Worm (Caenorhabditis elegans): Measurements from ENCODE around the gene T06A10.106.
A peak's percentile ranks its signal among the peaks of the same experiment; 100 is the strongest.
"Not testable (repeated sequence)": the region's sequence is repeated elsewhere in the genome, so short reads cannot be mapped to it uniquely, and the experiment has no call there.

The T06A10.106 gene

ce11 chrIV:16866487-16866886 lies 2.3 kb downstream of the T06A10.106 start:
- 0 out of 2 replicates have a peak, but pooled peaks have one; percentile 29 for TF ChIP-seq pes-1 (GFP tag; IDR thresholded peaks at IDR 0.05)

- peak; percentile 56 for TF ChIP-seq ceh-36 (tag; optimal IDR thresholded peaks at IDR 0.05)
- TF ChIP-seq ets-7 (tag; optimal IDR thresholded peaks at IDR 0.05) = no peak
- peak; percentile 39 for TF ChIP-seq hmg-4 (GFP tag; optimal IDR thresholded peaks at IDR 0.05)
- TF ChIP-seq tra-4 (tag; optimal IDR thresholded peaks at IDR 0.05) = no peak
- TF ChIP-seq F13C5.2 (tag; optimal IDR thresholded peaks at IDR 0.05) = peak; percentile 91
- no peak for TF ChIP-seq scrt-1 (GFP tag; IDR thresholded peaks at IDR 0.05)
- peak; percentile 42 for TF ChIP-seq hnd-1 (tag; optimal IDR thresholded peaks at IDR 0.05)
- peak; percentile 29 for TF ChIP-seq ceh-13 (GFP tag; optimal IDR thresholded peaks at IDR 0.05)
- TF ChIP-seq flt-1 (GFP tag; IDR thresholded peaks at IDR 0.05) = peak; percentile 67
- TF ChIP-seq tbx-11 (GFP tag; IDR thresholded peaks at IDR 0.05) = 0 out of 2 replicates have a peak, but pooled peaks have one; percentile 65
- TF ChIP-seq tbx-37 (GFP tag; conservative IDR thresholded peaks at IDR 0.05) = 0 out of 2 replicates have a peak, but pooled peaks have one; percentile 32
- TF ChIP-seq ama-1 (optimal IDR thresholded peaks at IDR 0.05) = no peak
- TF ChIP-seq aly-1 (tag; optimal IDR thresholded peaks at IDR 0.05) = no peak
- no peak for TF ChIP-seq B0310.2 (tag; optimal IDR thresholded peaks at IDR 0.05)
- peak; percentile 67 for TF ChIP-seq pes-1 (GFP tag; IDR thresholded peaks at IDR 0.05)
- TF ChIP-seq sea-1 (GFP tag; conservative IDR thresholded peaks at IDR 0.05) = peak; percentile 61; the same call in 1 of the 2 replicates
- no peak for TF ChIP-seq hmbx-1 (tag; optimal IDR thresholded peaks at IDR 0.05)
Observed at ce11 chrIV:16865487-16865886, 3.3 kb downstream of the T06A10.106 start, which contains the start of gene gtsf-1. TSS of gene gtsf-1 (plus strand) at chrIV:16865840.

- TF ChIP-seq F13C5.2 (tag; optimal IDR thresholded peaks at IDR 0.05) (no peak), scrt-1 (GFP tag; IDR thresholded peaks at IDR 0.05) (no peak), sea-1 (GFP tag; conservative IDR thresholded peaks at IDR 0.05) (no peak), B0310.2 (tag; optimal IDR thresholded peaks at IDR 0.05) (no peak), tbx-37 (GFP tag; conservative IDR thresholded peaks at IDR 0.05) (no peak), tbx-11 (GFP tag; IDR thresholded peaks at IDR 0.05) (no peak), flt-1 (GFP tag; IDR thresholded peaks at IDR 0.05) (no peak), hmbx-1 (tag; optimal IDR thresholded peaks at IDR 0.05) (no peak), tra-4 (tag; optimal IDR thresholded peaks at IDR 0.05) (no peak), ceh-36 (tag; optimal IDR thresholded peaks at IDR 0.05) (no peak), ceh-13 (GFP tag; optimal IDR thresholded peaks at IDR 0.05) (no peak), aly-1 (tag; optimal IDR thresholded peaks at IDR 0.05) (no peak), hnd-1 (tag; optimal IDR thresholded peaks at IDR 0.05) (no peak), hmg-4 (GFP tag; optimal IDR thresholded peaks at IDR 0.05) (no peak), pes-1 (GFP tag; IDR thresholded peaks at IDR 0.05) (no peak), ama-1 (optimal IDR thresholded peaks at IDR 0.05) (no peak), ets-7 (tag; optimal IDR thresholded peaks at IDR 0.05) (no peak)
Observed at ce11 chrIV:16864876-16865275, 3.9 kb downstream of the T06A10.106 start.

ce11 chrIV:16863431-16863895 lies 5.3 kb downstream of the T06A10.106 start, which contains the start of the genes mel-46 and lsy-13:
TSS of gene mel-46 (minus strand) at chrIV:16863481.
TSS of gene lsy-13 (plus strand) at chrIV:16863870.
- TF ChIP-seq sea-1 (GFP tag; conservative IDR thresholded peaks at IDR 0.05) (0 out of 2 replicates have a peak, but pooled peaks have one; percentile 59), ets-7 (tag; optimal IDR thresholded peaks at IDR 0.05) (no peak), ceh-13 (GFP tag; optimal IDR thresholded peaks at IDR 0.05) (peak; percentile 17), flt-1 (GFP tag; IDR thresholded peaks at IDR 0.05) (0 out of 2 replicates have a peak, but pooled peaks have one; percentile 52), hmbx-1 (tag; optimal IDR thresholded peaks at IDR 0.05) (no peak), ceh-36 (tag; optimal IDR thresholded peaks at IDR 0.05) (peak; percentile 46), F13C5.2 (tag; optimal IDR thresholded peaks at IDR 0.05) (peak; percentile 62), hmg-4 (GFP tag; optimal IDR thresholded peaks at IDR 0.05) (no peak), tbx-11 (GFP tag; IDR thresholded peaks at IDR 0.05) (peak; percentile 56; the same call in 1 of the 2 replicates), tbx-37 (GFP tag; conservative IDR thresholded peaks at IDR 0.05) (peak; percentile 32; the same call in 1 of the 2 replicates), ama-1 (optimal IDR thresholded peaks at IDR 0.05) (no peak), aly-1 (tag; optimal IDR thresholded peaks at IDR 0.05) (no peak), B0310.2 (tag; optimal IDR thresholded peaks at IDR 0.05) (peak; percentile 25), hnd-1 (tag; optimal IDR thresholded peaks at IDR 0.05) (peak; percentile 39), scrt-1 (GFP tag; IDR thresholded peaks at IDR 0.05) (0 out of 2 replicates have a peak, but pooled peaks have one; percentile 29), tra-4 (tag; optimal IDR thresholded peaks at IDR 0.05) (no peak), pes-1 (GFP tag; IDR thresholded peaks at IDR 0.05) (peak; percentile 75)

- TF ChIP-seq F13C5.2 (tag; optimal IDR thresholded peaks at IDR 0.05) (no peak), ceh-36 (tag; optimal IDR thresholded peaks at IDR 0.05) (no peak), ceh-13 (GFP tag; optimal IDR thresholded peaks at IDR 0.05) (no peak), B0310.2 (tag; optimal IDR thresholded peaks at IDR 0.05) (no peak), hnd-1 (tag; optimal IDR thresholded peaks at IDR 0.05) (no peak), sea-1 (GFP tag; conservative IDR thresholded peaks at IDR 0.05) (no peak), flt-1 (GFP tag; IDR thresholded peaks at IDR 0.05) (no peak), tbx-37 (GFP tag; conservative IDR thresholded peaks at IDR 0.05) (no peak)
Observed at ce11 chrIV:16860702-16861101, 8.1 kb downstream of the T06A10.106 start.

ce11 chrIV:16854790-16855189 lies 14.0 kb downstream of the T06A10.106 start, which contains the start of gene map-2:
TSS of gene map-2 (minus strand) at chrIV:16854890.
- TF ChIP-seq ama-1 (optimal IDR thresholded peaks at IDR 0.05) (no peak), scrt-1 (GFP tag; IDR thresholded peaks at IDR 0.05) (no peak), B0310.2 (tag; optimal IDR thresholded peaks at IDR 0.05) (no peak)

ce11 chrIV:16845376-16845775 lies 23.4 kb downstream of the T06A10.106 start:
- TF ChIP-seq scrt-1 (GFP tag; IDR thresholded peaks at IDR 0.05) = 0 out of 2 replicates have a peak, but pooled peaks have one; percentile 39

- not testable (repeated sequence) for TF ChIP-seq sea-1 (GFP tag; conservative IDR thresholded peaks at IDR 0.05); flt-1 (GFP tag; IDR thresholded peaks at IDR 0.05); ceh-36 (tag; optimal IDR thresholded peaks at IDR 0.05)
Observed at ce11 chrIV:16842873-16843272, 25.9 kb downstream of the T06A10.106 start, which contains the start of gene Y116A8A.150. TSS of gene Y116A8A.150 (minus strand) at chrIV:16842973.
